Worm (Caenorhabditis elegans): Measurements from ENCODE around the gene ZK686.6.

ZK686.6 gene

ce11 chrIII:7734105-7734504 lies 38.7 kb downstream of the ZK686.6 start:
- no peak for TF ChIP-seq hlh-1 (tag; optimal IDR thresholded peaks at IDR 0.05)
- TF ChIP-seq unc-62 (GFP tag; optimal IDR thresholded peaks at IDR 0.05): peak; percentile 94
- peak; percentile 97 for TF ChIP-seq nhr-2 (tag; optimal IDR thresholded peaks at IDR 0.05)
- TF ChIP-seq zip-8 (tag; optimal IDR thresholded peaks at IDR 0.05): peak; percentile 66
- TF ChIP-seq elt-1 (tag; optimal IDR thresholded peaks at IDR 0.05; ENCODE audit: borderline replicate concordance, insufficient read depth): peak; percentile 87

DNA sequence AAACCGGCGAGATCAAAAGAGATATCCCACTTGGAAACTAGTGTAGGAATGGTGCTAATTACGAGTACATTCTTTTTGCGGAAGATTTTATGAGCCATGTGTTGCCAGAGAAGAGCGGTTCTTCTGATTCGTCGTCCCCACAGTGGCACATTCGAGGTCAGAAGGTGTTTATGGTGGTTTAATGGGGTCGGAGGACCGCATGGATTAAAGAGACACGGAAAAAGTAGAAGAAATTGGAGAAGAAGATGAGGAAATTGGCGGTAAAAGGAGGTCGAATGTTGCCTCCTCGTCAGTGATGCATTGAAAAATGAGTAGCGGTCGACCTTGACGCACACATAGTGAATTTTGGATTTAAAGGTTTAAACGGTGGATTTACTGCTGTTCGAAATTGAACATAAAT lies 39.2 kb downstream of the ZK686.6 start:
- TF ChIP-seq nhr-2 (tag; optimal IDR thresholded peaks at IDR 0.05): peak; percentile 27
- no peak for TF ChIP-seq drap-1 (GFP tag; optimal IDR thresholded peaks at IDR 0.05)
- TF ChIP-seq ztf-11 (tag; optimal IDR thresholded peaks at IDR 0.05): no peak
- TF ChIP-seq mls-2 (tag; optimal IDR thresholded peaks at IDR 0.05): no peak
- no peak for TF ChIP-seq hlh-1 (tag; optimal IDR thresholded peaks at IDR 0.05)
- no peak for TF ChIP-seq ceh-43 (GFP tag; optimal IDR thresholded peaks at IDR 0.05)
- no peak for TF ChIP-seq lin-13 (tag; optimal IDR thresholded peaks at IDR 0.05)
- no peak for TF ChIP-seq ceh-83 (GFP tag; optimal IDR thresholded peaks at IDR 0.05)
- TF ChIP-seq ham-2 (GFP tag; optimal IDR thresholded peaks at IDR 0.05): peak; percentile 45
- no peak for TF ChIP-seq flh-1 (GFP tag; optimal IDR thresholded peaks at IDR 0.05)
- TF ChIP-seq mep-1 (tag; optimal IDR thresholded peaks at IDR 0.05): no peak
- TF ChIP-seq ceh-39 (tag; optimal IDR thresholded peaks at IDR 0.05): no peak
- no peak for TF ChIP-seq bed-3 (GFP tag; optimal IDR thresholded peaks at IDR 0.05)
- no peak for TF ChIP-seq unc-120 (tag; optimal IDR thresholded peaks at IDR 0.05; ENCODE audit: poor library complexity, severe bottlenecking)

DNA sequence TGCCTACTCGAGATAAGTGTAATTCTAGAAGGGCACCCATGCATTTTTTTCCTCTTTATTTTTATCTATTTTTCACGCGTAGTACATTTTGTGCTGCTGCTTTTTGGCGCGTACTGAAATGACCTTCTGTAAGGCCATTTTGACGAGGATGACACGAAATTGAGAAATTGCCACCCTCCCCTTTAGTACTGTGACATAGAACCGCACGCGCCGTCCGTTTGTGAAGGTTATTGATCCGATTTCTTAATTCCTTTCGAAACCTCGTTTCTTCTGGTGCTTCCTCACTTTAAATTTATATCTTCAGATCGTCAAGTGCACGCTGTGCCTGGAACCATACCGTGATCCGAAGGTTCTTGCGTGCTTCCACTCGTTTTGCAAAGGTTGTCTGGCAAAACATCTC lies 41.7 kb downstream of the ZK686.6 start:
- TF ChIP-seq snpc-4 (tag; optimal IDR thresholded peaks at IDR 0.05) (no peak), ztf-11 (tag; optimal IDR thresholded peaks at IDR 0.05) (no peak), nhr-237 (tag; optimal IDR thresholded peaks at IDR 0.05) (no peak), mls-2 (tag; optimal IDR thresholded peaks at IDR 0.05) (no peak), elt-3 (tag; optimal IDR thresholded peaks at IDR 0.05) (no peak), ceh-43 (GFP tag; optimal IDR thresholded peaks at IDR 0.05) (no peak), flh-1 (GFP tag; optimal IDR thresholded peaks at IDR 0.05) (no peak), cnd-1 (tag; optimal IDR thresholded peaks at IDR 0.05) (no peak), hlh-1 (tag; optimal IDR thresholded peaks at IDR 0.05) (no peak), nhr-12 (tag; optimal IDR thresholded peaks at IDR 0.05) (no peak), bed-3 (GFP tag; optimal IDR thresholded peaks at IDR 0.05) (no peak), sptf-1 (tag; optimal IDR thresholded peaks at IDR 0.05) (no peak), lin-32 (GFP tag; optimal IDR thresholded peaks at IDR 0.05) (no peak), unc-39 (tag; optimal IDR thresholded peaks at IDR 0.05) (no peak), mab-5 (tag; optimal IDR thresholded peaks at IDR 0.05) (no peak)

DNA sequence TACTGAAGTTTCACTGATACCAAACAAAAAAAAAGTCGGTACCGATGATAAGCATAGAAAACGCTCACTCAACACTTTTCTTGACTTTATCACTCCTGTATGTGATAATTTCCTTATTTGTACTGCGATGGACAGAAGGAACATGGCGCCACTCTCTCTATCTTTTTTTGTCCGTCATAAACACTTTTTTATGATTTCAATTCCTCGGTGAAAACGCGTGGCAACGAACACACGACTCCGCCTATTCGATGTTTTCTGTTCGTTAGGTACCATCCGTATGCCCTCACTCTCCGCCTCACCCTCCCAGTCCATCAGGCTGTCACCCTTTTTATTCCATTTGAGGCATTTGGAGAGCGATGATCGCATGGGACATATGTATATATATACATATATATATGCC lies 42.5 kb downstream of the ZK686.6 start:
- TF ChIP-seq ham-2 (GFP tag; optimal IDR thresholded peaks at IDR 0.05) (no peak), cnd-1 (tag; optimal IDR thresholded peaks at IDR 0.05) (peak; percentile 68)

- TF ChIP-seq mls-2 (tag; optimal IDR thresholded peaks at IDR 0.05) (peak; percentile 22), ces-1 (GFP tag; optimal IDR thresholded peaks at IDR 0.05) (peak; percentile 15), hlh-1 (tag; optimal IDR thresholded peaks at IDR 0.05) (peak; percentile 76), sptf-1 (tag; optimal IDR thresholded peaks at IDR 0.05) (peak; percentile 68), nhr-237 (tag; optimal IDR thresholded peaks at IDR 0.05) (peak; percentile 78), snpc-4 (tag; optimal IDR thresholded peaks at IDR 0.05) (no peak), pha-4 (tag; optimal IDR thresholded peaks at IDR 0.05) (peak; percentile 66), nhr-76 (tag; optimal IDR thresholded peaks at IDR 0.05) (no peak), ham-2 (GFP tag; optimal IDR thresholded peaks at IDR 0.05) (peak; percentile 60), unc-62 (GFP tag; optimal IDR thresholded peaks at IDR 0.05) (peak; percentile 90), ztf-11 (tag; optimal IDR thresholded peaks at IDR 0.05) (no peak), M03D4.4 (tag; optimal IDR thresholded peaks at IDR 0.05) (peak; percentile 48), lin-13 (tag; optimal IDR thresholded peaks at IDR 0.05) (peak; percentile 4), blmp-1 (tag; optimal IDR thresholded peaks at IDR 0.05) (no peak), bed-3 (GFP tag; optimal IDR thresholded peaks at IDR 0.05) (no peak), cnd-1 (tag; optimal IDR thresholded peaks at IDR 0.05) (no peak), unc-120 (tag; optimal IDR thresholded peaks at IDR 0.05; ENCODE audit: poor library complexity, severe bottlenecking) (peak; percentile 95), drap-1 (GFP tag; optimal IDR thresholded peaks at IDR 0.05) (peak; percentile 50), lin-32 (GFP tag; optimal IDR thresholded peaks at IDR 0.05) (no peak)
These were observed 43.2 kb downstream of the ZK686.6 start, which contains the start of gene ZK112.4 for ce11 chrIII:7729534-7730061. Gene ZK112.4, minus strand, starts transcription at chrIII:7730011.
